Worm (Caenorhabditis elegans): ENCODE measurements around the gene ZK643.5.
"Not testable (repeated sequence)": the region's sequence is repeated elsewhere in the genome, so short reads cannot be mapped to it uniquely, and the experiment has no call there.

Gene ZK643.5

ce11 chrIII:8996686-8997085 lies 40.7 kb upstream of the ZK643.5 start, which contains the start of gene skat-1:
skat-1 (minus strand) TSS chrIII:8996786.
- TF ChIP-seq sea-2 (GFP tag; optimal IDR thresholded peaks at IDR 0.05) (no peak), elt-2 (tag; optimal IDR thresholded peaks at IDR 0.05) (no peak), nhr-77 (tag; optimal IDR thresholded peaks at IDR 0.05) (no peak), nhr-237 (tag; optimal IDR thresholded peaks at IDR 0.05) (no peak), fkh-2 (tag; optimal IDR thresholded peaks at IDR 0.05) (no peak), jun-1 (tag; optimal IDR thresholded peaks at IDR 0.05) (no peak), elt-1 (tag; optimal IDR thresholded peaks at IDR 0.05) (no peak), zag-1 (tag; optimal IDR thresholded peaks at IDR 0.05) (no peak), R02D3.7 (tag; optimal IDR thresholded peaks at IDR 0.05) (no peak), ZK546.5 (tag; optimal IDR thresholded peaks at IDR 0.05) (no peak), lsy-12 (tag; optimal IDR thresholded peaks at IDR 0.05) (no peak), nfya-1 (tag; optimal IDR thresholded peaks at IDR 0.05; ENCODE audit: insufficient read depth) (no peak), ama-1 (optimal IDR thresholded peaks at IDR 0.05) (no peak), nhr-76 (tag; optimal IDR thresholded peaks at IDR 0.05) (no peak)

DNA sequence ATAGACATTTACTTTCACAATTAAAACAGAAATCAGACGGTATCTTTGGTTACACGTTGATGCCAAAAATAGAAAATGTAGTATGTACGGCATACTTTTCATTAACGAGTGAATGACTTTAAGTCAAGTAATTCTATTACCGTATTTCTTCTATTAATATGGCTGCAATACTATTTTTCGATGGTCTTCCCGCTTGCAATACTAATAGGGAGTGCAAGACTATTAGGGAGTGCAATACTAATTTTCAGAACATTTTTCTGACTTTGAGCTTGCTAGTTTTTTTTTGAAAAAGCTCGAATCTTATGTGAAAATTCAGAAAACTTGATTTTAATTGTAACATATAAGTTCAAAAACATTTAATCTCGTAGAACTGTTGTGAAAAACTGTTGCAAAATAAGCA lies 33.8 kb upstream of the ZK643.5 start, which contains the start of gene R08D7.7:
Gene R08D7.7, plus strand, starts transcription at position 301 of the 400 bp plus-strand sequence.
- TF ChIP-seq nhr-23, tbx-2, nhr-11 (tag; optimal IDR thresholded peaks at IDR 0.05): not testable (repeated sequence)

- peak; percentile 15 for TF ChIP-seq lin-39 (tag; optimal IDR thresholded peaks at IDR 0.05)
- TF ChIP-seq hmg-11 (tag; optimal IDR thresholded peaks at IDR 0.05), result no peak
Measured at ce11 chrIII:8988544-8988943, 32.5 kb upstream of the ZK643.5 start.

DNA sequence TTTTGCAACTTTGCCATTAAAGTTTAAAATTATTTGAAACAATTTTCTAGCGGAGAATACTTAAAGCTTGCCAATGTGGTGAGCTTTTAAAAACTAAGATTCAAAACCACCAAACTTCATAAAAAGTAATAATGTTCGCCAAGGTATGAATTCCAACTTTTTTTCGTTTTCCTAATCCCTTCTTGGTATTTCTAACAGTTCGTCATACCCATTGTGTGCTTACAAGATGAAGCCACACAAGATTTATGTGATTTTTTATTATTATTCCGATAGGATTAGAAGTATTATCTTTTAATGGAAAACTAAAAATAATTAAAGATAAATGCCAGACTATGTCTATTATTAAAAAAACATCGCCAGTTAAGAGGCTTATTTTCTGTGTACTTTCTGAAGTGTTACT lies 32.1 kb upstream of the ZK643.5 start:
- no peak for TF ChIP-seq nhr-28 (tag; optimal IDR thresholded peaks at IDR 0.05)

DNA sequence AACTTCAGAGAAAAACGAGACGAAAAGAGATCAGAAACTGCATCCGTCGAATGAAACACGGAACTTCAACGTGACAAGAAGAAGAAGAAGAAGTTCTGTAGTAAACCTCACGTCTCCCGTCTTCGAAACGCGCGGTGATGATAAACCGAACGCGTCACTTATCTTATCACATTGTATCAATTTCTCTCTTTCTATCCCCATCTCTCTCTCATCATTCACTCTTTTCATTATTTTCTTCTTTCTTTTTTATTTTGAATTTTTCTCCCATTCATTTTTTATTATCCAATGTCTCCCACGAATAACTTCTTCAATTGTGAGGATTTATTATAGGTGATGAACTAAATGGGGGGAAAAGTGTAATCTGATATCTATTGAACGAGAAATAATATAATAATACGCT lies 30.9 kb upstream of the ZK643.5 start:
- no peak for TF ChIP-seq egl-5 (tag; optimal IDR thresholded peaks at IDR 0.05)
- TF ChIP-seq nhr-23 (tag; optimal IDR thresholded peaks at IDR 0.05), result peak; percentile 73
- peak; percentile 3 for TF ChIP-seq unc-62 (GFP tag; optimal IDR thresholded peaks at IDR 0.05)
- no peak for TF ChIP-seq nhr-76 (tag; optimal IDR thresholded peaks at IDR 0.05)
- TF ChIP-seq nhr-77 (tag; optimal IDR thresholded peaks at IDR 0.05), result no peak
- TF ChIP-seq nhr-12 (tag; optimal IDR thresholded peaks at IDR 0.05), result no peak
- peak; percentile 2 for TF ChIP-seq nhr-25 (tag; optimal IDR thresholded peaks at IDR 0.05)
- no peak for TF ChIP-seq ceh-82 (tag; optimal IDR thresholded peaks at IDR 0.05)
- peak; percentile 63 for TF ChIP-seq nhr-43 (tag; optimal IDR thresholded peaks at IDR 0.05; ENCODE audit: poor library complexity, severe bottlenecking)
- peak; percentile 48 for TF ChIP-seq R02D3.7 (tag; optimal IDR thresholded peaks at IDR 0.05)
- TF ChIP-seq elt-3 (tag; optimal IDR thresholded peaks at IDR 0.05), result peak; percentile 77 to 99 (median 96)
- no peak for TF ChIP-seq lin-39 (tag; optimal IDR thresholded peaks at IDR 0.05)
- TF ChIP-seq elt-2 (tag; optimal IDR thresholded peaks at IDR 0.05), result peak; percentile 4

ce11 chrIII:8985965-8986364 lies 30.0 kb upstream of the ZK643.5 start:
- peak; percentile 21 for TF ChIP-seq pqm-1 (tag; optimal IDR thresholded peaks at IDR 0.05)
- TF ChIP-seq sea-2 (GFP tag; optimal IDR thresholded peaks at IDR 0.05), result no peak
- TF ChIP-seq elt-2 (tag; optimal IDR thresholded peaks at IDR 0.05), result peak; percentile 62
- no peak for TF ChIP-seq ztf-4 (tag; optimal IDR thresholded peaks at IDR 0.05)

- TF ChIP-seq unc-62 (GFP tag; optimal IDR thresholded peaks at IDR 0.05) (no peak), lin-15B (tag; optimal IDR thresholded peaks at IDR 0.05) (no peak), elt-1 (tag; optimal IDR thresholded peaks at IDR 0.05) (no peak), lin-39 (tag; optimal IDR thresholded peaks at IDR 0.05) (no peak), nhr-77 (tag; optimal IDR thresholded peaks at IDR 0.05) (no peak), ceh-9 (tag; optimal IDR thresholded peaks at IDR 0.05) (no peak), ztf-4 (tag; optimal IDR thresholded peaks at IDR 0.05) (no peak), elt-2 (tag; optimal IDR thresholded peaks at IDR 0.05) (no peak)
Measured at ce11 chrIII:8985461-8985860, 29.5 kb upstream of the ZK643.5 start.

Data from whole organism, L3 larva.